Worm (Caenorhabditis elegans): ENCODE results near the gene Y17G7B.21.

- TF ChIP-seq W03F9.2 (tag; optimal IDR thresholded peaks at IDR 0.05) (no peak), him-1 (tag; optimal IDR thresholded peaks at IDR 0.05) (no peak)
Observed at ce11 chrII:12023315-12023878, 45.9 kb upstream of the Y17G7B.21 start, which contains the start of gene Y17G7B.12.
